Fruit fly (Drosophila melanogaster) whole organism, embryonic: Measurements from ENCODE around the gene CG9288.

ENCODE experiments used
- Asciz ChIP-seq: fragments of 200-800 bp; sonication (Bioruptor generic); optimal IDR thresholded peaks from 2 replicates; lab custom pipeline; 2017; ENCODE audit warnings: missing biosample characterization, mild to moderate bottlenecking, missing genetic modification characterization, missing genetic modification reagents
- Atf6 ChIP-seq: fragments of 200-800 bp; sonication (Bioruptor generic); IDR thresholded peaks from 2 replicates; pipeline ENCODE4 v1.3.6; 2022; ENCODE audit warnings: missing biosample characterization, missing genetic modification characterization
- Awh ChIP-seq: fragments of 200-800 bp; sonication (Bioruptor generic); IDR thresholded peaks from 2 replicates; pipeline ENCODE4, ENCODE4 v1.3.6; 2022; ENCODE audit warnings: missing biosample characterization, missing genetic modification characterization
- CG10366 ChIP-seq: fragments of 200-800 bp; sonication (Bioruptor generic); IDR thresholded peaks from 2 replicates; pipeline ENCODE4 v1.3.6; 2022; ENCODE audit warnings: missing biosample characterization, missing genetic modification characterization
- CG10462 ChIP-seq: fragments of 200-800 bp; sonication (Bioruptor generic); optimal IDR thresholded peaks from 2 replicates; lab custom pipeline; 2016; ENCODE audit warnings: missing biosample characterization, missing genetic modification characterization
- CG10654 ChIP-seq: fragments of 200-800 bp; sonication (Bioruptor generic); optimal IDR thresholded peaks from 2 replicates; lab custom pipeline; 2016; ENCODE audit warnings: missing biosample characterization, missing genetic modification characterization
- CG10959 ChIP-seq: fragments of 200-800 bp; sonication (Bioruptor generic); IDR thresholded peaks from 2 replicates; pipeline ENCODE4 v1.3.6; 2022; ENCODE audit warnings: missing biosample characterization, missing genetic modification characterization
- CG11695 ChIP-seq: fragments of 200-800 bp; sonication (Bioruptor generic); IDR thresholded peaks from 3 replicates; pipeline ENCODE4 v1.3.6; 2022; ENCODE audit warnings: missing biosample characterization, missing genetic modification characterization
- CG14441 ChIP-seq: fragments of 200-800 bp; sonication (Bioruptor generic); IDR thresholded peaks from 2 replicates; pipeline ENCODE4 v1.3.6; 2022; ENCODE audit warnings: missing biosample characterization, missing genetic modification characterization
- CG15479 ChIP-seq: fragments of 200-800 bp; sonication (Bioruptor generic); optimal IDR thresholded peaks from 3 replicates; lab custom pipeline; 2019; ENCODE audit warnings: missing biosample characterization, mild to moderate bottlenecking, missing genetic modification characterization, moderate library complexity
- CG17361 ChIP-seq: fragments of 200-800 bp; sonication (Bioruptor generic); IDR thresholded peaks from 3 replicates; pipeline ENCODE4 v1.3.6; 2022; ENCODE audit warnings: missing biosample characterization, missing genetic modification characterization
- CG2889 ChIP-seq: fragments of 200-800 bp; sonication (Bioruptor generic); IDR thresholded peaks from 3 replicates; pipeline ENCODE4 v1.3.6; 2022; ENCODE audit warnings: missing biosample characterization, missing genetic modification characterization
- CG31224 ChIP-seq: fragments of 200-800 bp; sonication (Bioruptor generic); IDR thresholded peaks from 2 replicates; pipeline ENCODE4 v1.3.6; 2022; ENCODE audit warnings: missing biosample characterization, missing genetic modification characterization
- CG31388 ChIP-seq: fragments of 200-800 bp; sonication (Bioruptor generic); optimal IDR thresholded peaks from 2 replicates; lab custom pipeline; 2016; ENCODE audit warnings: missing biosample characterization, missing genetic modification characterization
- CG3838 ChIP-seq: fragments of 200-800 bp; sonication (Bioruptor generic); optimal IDR thresholded peaks from 3 replicates; lab custom pipeline; 2016; ENCODE audit warnings: missing biosample characterization, missing genetic modification characterization
- CG4617 ChIP-seq: fragments of 200-800 bp; sonication (Bioruptor generic); optimal IDR thresholded peaks from 3 replicates; lab custom pipeline; 2016; ENCODE audit warnings: missing biosample characterization, missing genetic modification characterization, borderline replicate concordance
- CG7786 ChIP-seq: fragments of 200-800 bp; sonication (Bioruptor generic); optimal IDR thresholded peaks from 2 replicates; lab custom pipeline; 2016; ENCODE audit warnings: missing biosample characterization, missing genetic modification characterization
- CG7987 ChIP-seq: fragments of 200-800 bp; sonication (Bioruptor generic); optimal IDR thresholded peaks from 2 replicates; lab custom pipeline; 2018; ENCODE audit warnings: missing biosample characterization, mild to moderate bottlenecking, missing genetic modification characterization, moderate library complexity
- CG9932 ChIP-seq: fragments of 200-800 bp; sonication (Bioruptor generic); IDR thresholded peaks from 2 replicates; pipeline ENCODE4 v1.3.6; 2022; ENCODE audit warnings: missing biosample characterization, missing genetic modification characterization
- Deaf1 ChIP-seq: fragments of 200-800 bp; optimal IDR thresholded peaks from 3 replicates; lab custom pipeline; 2019; ENCODE audit warnings: missing biosample characterization, mild to moderate bottlenecking, missing genetic modification characterization, moderate library complexity
- Drgx ChIP-seq: fragments of 200-800 bp; sonication (Bioruptor generic); IDR thresholded peaks from 2 replicates; pipeline ENCODE4 v1.3.6; 2022; ENCODE audit warnings: missing biosample characterization, missing genetic modification characterization
- E2f2 ChIP-seq: fragments of 200-800 bp; sonication (Bioruptor generic); IDR thresholded peaks from 2 replicates; pipeline ENCODE4 v1.3.6; 2022; ENCODE audit warnings: missing biosample characterization, missing genetic modification characterization
- Eip74EF ChIP-seq, 2 experiments: fragments of 200-800 bp in 1 of 2; fragments of >200 bp in 1 of 2; sonication (Bioruptor generic) in 1 of 2; optimal IDR thresholded peaks; 2 replicates each; lab custom pipeline; 2017 to 2019; ENCODE audit warnings: missing biosample characterization in 2 of 2, missing genetic modification characterization in 2 of 2, mild to moderate bottlenecking in 1 of 2, moderate library complexity in 1 of 2
- Hey ChIP-seq: fragments of 200-800 bp; sonication (Bioruptor generic); optimal IDR thresholded peaks from 3 replicates; lab custom pipeline; 2018; ENCODE audit warnings: missing biosample characterization, mild to moderate bottlenecking, missing genetic modification characterization
- Jarid2 ChIP-seq: fragments of 200-800 bp; sonication (Bioruptor generic); optimal IDR thresholded peaks from 3 replicates; lab custom pipeline; 2017; ENCODE audit warnings: mild to moderate bottlenecking, missing biosample characterization, missing genetic modification reagents, missing genetic modification characterization
- Lpt ChIP-seq: fragments of >200 bp; optimal IDR thresholded peaks from 2 replicates; lab custom pipeline; 2018; ENCODE audit warnings: missing biosample characterization, missing genetic modification characterization
- Med ChIP-seq: fragments of 200-800 bp; sonication (Bioruptor generic); peaks from one replicate; lab custom pipeline; 2016; ENCODE audit warnings: missing biosample characterization, missing genetic modification characterization, mild to moderate bottlenecking, inconsistent platforms, moderate library complexity
- Myb ChIP-seq: fragments of 200-800 bp; sonication (Bioruptor generic); optimal IDR thresholded peaks from 2 replicates; lab custom pipeline; 2016; ENCODE audit warnings: missing biosample characterization, missing genetic modification characterization
- Nf-YC ChIP-seq: fragments of 200-800 bp; optimal IDR thresholded peaks from 3 replicates; lab custom pipeline; 2019; ENCODE audit warnings: missing biosample characterization, mild to moderate bottlenecking, missing genetic modification characterization, moderate library complexity
- Rfx ChIP-seq: fragments of 200-800 bp; sonication (Bioruptor generic); IDR thresholded peaks from 2 replicates; pipeline ENCODE4 v1.3.6; 2022; ENCODE audit warnings: missing biosample characterization, missing genetic modification characterization
- Spps ChIP-seq: fragments of 200-800 bp; sonication (Bioruptor generic); optimal IDR thresholded peaks from 2 replicates; lab custom pipeline; 2018; ENCODE audit warnings: missing biosample characterization, mild to moderate bottlenecking, missing genetic modification characterization
- Sry-β ChIP-seq: fragments of 200-800 bp; sonication (Bioruptor generic); optimal IDR thresholded peaks from 2 replicates; lab custom pipeline; 2018; ENCODE audit warnings: missing biosample characterization, mild to moderate bottlenecking, missing genetic modification characterization, moderate library complexity
- Sry-δ ChIP-seq: fragments of 200-800 bp; sonication (Bioruptor generic); optimal IDR thresholded peaks from 2 replicates; lab custom pipeline; 2016; ENCODE audit warnings: missing biosample characterization, missing genetic modification characterization
- Tbp ChIP-seq: fragments of >200 bp; optimal IDR thresholded peaks from 2 replicates; lab custom pipeline; 2018; ENCODE audit warnings: missing biosample characterization, missing genetic modification characterization
- abd-A ChIP-seq: fragments of 200-800 bp; sonication (Bioruptor generic); optimal IDR thresholded peaks from 3 replicates; lab custom pipeline; 2019; ENCODE audit warnings: missing biosample characterization, mild to moderate bottlenecking, missing genetic modification characterization, moderate library complexity
- az2 ChIP-seq: fragments of 200-800 bp; sonication (Bioruptor generic); optimal IDR thresholded peaks from 3 replicates; lab custom pipeline; 2016; ENCODE audit warnings: missing biosample characterization, missing genetic modification characterization
- chn ChIP-seq: fragments of 200-800 bp; sonication (Bioruptor generic); optimal IDR thresholded peaks from 2 replicates; lab custom pipeline; 2016; ENCODE audit warnings: missing biosample characterization, missing genetic modification characterization
- dmrt99B ChIP-seq: fragments of 200-800 bp; sonication (Bioruptor generic); optimal IDR thresholded peaks from 2 replicates; lab custom pipeline; 2018; ENCODE audit warnings: missing biosample characterization, mild to moderate bottlenecking, missing genetic modification characterization, moderate library complexity
- emc ChIP-seq: fragments of 200-800 bp; sonication (Bioruptor generic); optimal IDR thresholded peaks from 2 replicates; lab custom pipeline; 2016; ENCODE audit warnings: missing biosample characterization, missing genetic modification characterization
- eve ChIP-seq, 2 experiments: fragments of >200 bp; optimal IDR thresholded peaks; 2 replicates each; lab custom pipeline; 2017; ENCODE audit warnings: missing biosample characterization in 2 of 2, missing genetic modification characterization in 2 of 2
- fd96Cb ChIP-seq: fragments of 200-800 bp; sonication (Bioruptor generic); optimal IDR thresholded peaks from 2 replicates; lab custom pipeline; 2018; ENCODE audit warnings: missing biosample characterization, mild to moderate bottlenecking, missing genetic modification characterization, moderate library complexity
- gcm2 ChIP-seq: fragments of 200-800 bp; sonication (Bioruptor generic); optimal IDR thresholded peaks from 2 replicates; lab custom pipeline; 2016; ENCODE audit warnings: missing biosample characterization, missing genetic modification characterization
- gfzf ChIP-seq: fragments of 200-800 bp; sonication (Bioruptor generic); optimal IDR thresholded peaks from 2 replicates; lab custom pipeline; 2016; ENCODE audit warnings: missing biosample characterization, mild to moderate bottlenecking, missing genetic modification characterization, moderate library complexity
- lilli ChIP-seq: fragments of 200-800 bp; sonication (Bioruptor generic); optimal IDR thresholded peaks from 3 replicates; lab custom pipeline; 2016; ENCODE audit warnings: missing biosample characterization, missing genetic modification characterization
- odd ChIP-seq: fragments of 200-800 bp; sonication (Bioruptor generic); optimal IDR thresholded peaks from 2 replicates; lab custom pipeline; 2017; ENCODE audit warnings: missing biosample characterization, mild to moderate bottlenecking, missing genetic modification characterization
- p53 ChIP-seq: fragments of 200-800 bp; sonication (Bioruptor generic); optimal IDR thresholded peaks from 2 replicates; lab custom pipeline; 2016; ENCODE audit warnings: missing biosample characterization, missing genetic modification characterization
- sisA ChIP-seq: fragments of 200-800 bp; sonication (Bioruptor generic); IDR thresholded peaks from 2 replicates; pipeline ENCODE4 v1.3.6; 2022; ENCODE audit warnings: missing biosample characterization, missing genetic modification characterization
- so ChIP-seq: fragments of 200-800 bp; sonication (Bioruptor generic); IDR thresholded peaks from 3 replicates; pipeline ENCODE4 v1.3.6; 2022; ENCODE audit warnings: missing biosample characterization, missing genetic modification characterization
- sug ChIP-seq: fragments of 200-800 bp; optimal IDR thresholded peaks from 2 replicates; lab custom pipeline; 2019; ENCODE audit warnings: missing biosample characterization, mild to moderate bottlenecking, missing genetic modification characterization, moderate library complexity
- tx ChIP-seq: fragments of 200-800 bp; sonication (Bioruptor generic); optimal IDR thresholded peaks from 2 replicates; lab custom pipeline; 2016; ENCODE audit warnings: missing biosample characterization, missing genetic modification characterization

Gene CG9288

dm6 chr3R:13779241-13779683, at the start of gene CG9288, which contains the start of gene CG42375 (continued):
- peak; percentile 61; the same call in 1 of the 2 replicates for TF ChIP-seq Drgx
- TF ChIP-seq CG14441 (GFP tag; lab: Robert Waterston, UW), result peak; percentile 70
- no peak for TF ChIP-seq CG7786 (GFP tag; lab: Kevin White, UChicago)
- peak; percentile 83 for TF ChIP-seq dmrt99B (tag; lab: Kevin White, UChicago)
- TF ChIP-seq Awh (GFP tag; lab: Robert Waterston, UW), result peak; percentile 60; the same call in 1 of the 2 replicates
- TF ChIP-seq az2, result peak; percentile 19
- no peak for TF ChIP-seq sug (tag; lab: Kevin White, UChicago)
- TF ChIP-seq Atf6 (GFP tag; lab: Robert Waterston, UW), result peak; percentile 36; the same call in 1 of the 2 replicates
- TF ChIP-seq CG7987, result no peak
- TF ChIP-seq CG10959 (GFP tag; lab: Robert Waterston, UW), result peak; percentile 42; the same call in 1 of the 2 replicates
- TF ChIP-seq Sry-δ, result peak; percentile 33
- peak; percentile 21 for TF ChIP-seq emc
- no peak for TF ChIP-seq odd (GFP tag; lab: Kevin White, UChicago)
- peak; percentile 70 for TF ChIP-seq Asciz
- TF ChIP-seq p53 (GFP tag; lab: Kevin White, UChicago), result no peak
- TF ChIP-seq CG31388 (GFP tag; lab: Kevin White, UChicago), result peak; percentile 56
- TF ChIP-seq tx (GFP tag; lab: Kevin White, UChicago), result no peak
- TF ChIP-seq E2f2 (GFP tag; lab: Robert Waterston, UW), result peak; percentile 35; the same call in 1 of the 2 replicates
- TF ChIP-seq CG2889, result no peak
- peak in 1 of 2 experiments; percentile 7 for TF ChIP-seq Eip74EF (GFP tag; optimal IDR thresholded peaks at IDR 0.05; lab: Kevin White, UChicago)
- no peak for TF ChIP-seq CG3838 (GFP tag; lab: Kevin White, UChicago)
- peak; percentile 19 for TF ChIP-seq lilli
- peak; percentile 53 for TF ChIP-seq Spps
- peak; percentile 56; the same call in 2 of the 3 replicates for TF ChIP-seq CG11695
- TF ChIP-seq Nf-YC (tag; lab: Kevin White, UChicago), result peak; percentile 30

- TF ChIP-seq eve (GFP tag; optimal IDR thresholded peaks at IDR 0.05; lab: Kevin White, UChicago), result peak in 1 of 2 experiments; percentile 29
- TF ChIP-seq CG31224 (GFP tag; lab: Robert Waterston, UW), result no peak
- TF ChIP-seq, all 482 proteins: peak for 1
These were observed 49.4 kb upstream of the CG9288 start for dm6 chr3R:13730005-13730404.

dm6 chr3R:13735304-13735898, 44.0 kb upstream of the CG9288 start:
- TF ChIP-seq Sry-β (GFP tag; lab: Kevin White, UChicago) (no peak), Jarid2 (GFP tag; lab: Kevin White, UChicago) (peak; percentile 16), CG4617 (GFP tag; lab: Kevin White, UChicago) (no peak), CG10654 (GFP tag; lab: Kevin White, UChicago) (no peak), CG15479 (no peak), so (no peak), Deaf1 (tag; lab: Kevin White, UChicago) (peak; percentile 91), Tbp (GFP tag; lab: Kevin White, UChicago) (no peak), Hey (tag; lab: Kevin White, UChicago) (no peak), CG17361 (GFP tag; lab: Robert Waterston, UW) (no peak), CG9932 (GFP tag; lab: Robert Waterston, UW) (no peak), Spps (no peak), Med (GFP tag; lab: Kevin White, UChicago) (peak; percentile 71), Lpt (no peak), CG10462 (GFP tag; lab: Kevin White, UChicago) (no peak), sisA (no peak), chn (GFP tag; lab: Kevin White, UChicago) (no peak), gfzf (no peak), Rfx (GFP tag; lab: Robert Waterston, UW) (0 out of 2 replicates have a peak, but pooled peaks have one; percentile 23), Myb (GFP tag; lab: Kevin White, UChicago) (no peak), gcm2 (GFP tag; lab: Kevin White, UChicago) (no peak), CG10366 (GFP tag; lab: Robert Waterston, UW) (no peak), abd-A (tag; lab: Kevin White, UChicago) (peak; percentile 17), fd96Cb (tag; lab: Kevin White, UChicago) (no peak)
